Fruit fly (Drosophila melanogaster): ENCODE data around the gene CG8004.

DNA sequence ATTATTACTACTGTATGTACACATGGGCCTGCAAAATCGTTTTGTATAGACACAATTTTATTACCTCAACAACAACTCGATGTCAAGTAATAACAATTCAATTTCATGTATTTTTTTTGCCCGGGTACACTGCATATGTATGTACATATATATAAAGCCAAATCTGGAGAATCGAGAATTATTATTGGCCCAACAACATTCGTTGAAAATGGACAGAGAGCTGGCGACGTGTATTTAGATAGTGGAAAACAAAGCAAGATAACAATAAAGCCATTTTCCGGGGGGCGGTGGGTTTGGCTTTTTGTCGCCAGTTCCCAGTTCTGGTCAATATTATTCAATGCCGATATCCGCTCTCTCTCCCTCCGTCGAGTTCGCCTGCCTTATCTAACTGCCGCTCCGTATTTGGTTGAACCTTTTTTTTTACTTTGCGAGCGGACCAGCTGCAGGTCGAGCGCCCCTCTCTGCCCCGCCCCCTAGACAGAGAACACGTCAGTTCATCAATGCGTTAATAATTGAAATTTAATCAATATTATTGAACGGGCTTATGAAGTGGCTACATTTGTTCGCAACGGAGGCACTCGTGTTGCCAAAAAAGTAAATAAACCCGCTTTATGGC lies 1.5 kb upstream of the CG8004 start:
- no peak for TF ChIP-seq pdm3 (GFP tag; optimal IDR thresholded peaks at IDR 0.05)
- TF ChIP-seq CG11294 (GFP tag; IDR thresholded peaks at IDR 0.05), result no peak
- TF ChIP-seq eg (GFP tag; IDR thresholded peaks at IDR 0.05), result no peak
- no peak for TF ChIP-seq fd85E (GFP tag; optimal IDR thresholded peaks at IDR 0.05)
- TF ChIP-seq CG16779 (tag; optimal IDR thresholded peaks at IDR 0.05), result no peak
- no peak for TF ChIP-seq salr (GFP tag; optimal IDR thresholded peaks at IDR 0.05)
- TF ChIP-seq achi (GFP tag; optimal IDR thresholded peaks at IDR 0.05), result no peak
- TF ChIP-seq fd59A (GFP tag; optimal IDR thresholded peaks at IDR 0.05), result no peak
- TF ChIP-seq CG3032 (tag; optimal IDR thresholded peaks at IDR 0.05), result no peak
- TF ChIP-seq OdsH (GFP tag; optimal IDR thresholded peaks at IDR 0.05), result no peak
- TF ChIP-seq Hr39 (GFP tag; optimal IDR thresholded peaks at IDR 0.05), result no peak
- no peak for TF ChIP-seq Met (GFP tag; optimal IDR thresholded peaks at IDR 0.05)
- TF ChIP-seq Eip93F (GFP tag; optimal IDR thresholded peaks at IDR 0.05), result no peak
- no peak for TF ChIP-seq CG10631 (GFP tag; optimal IDR thresholded peaks at IDR 0.05)
